Fruit fly (Drosophila melanogaster) whole organism, wandering third instar larva: ENCODE data around the gene Ssu72.

Experiments
- CG32264 ChIP-seq: fragments of 200-800 bp; sonication (Bioruptor generic); optimal IDR thresholded peaks from 2 replicates; lab custom pipeline; 2016; ENCODE audit warnings: missing biosample characterization, missing genetic modification characterization
- Dfd ChIP-seq: fragments of >200 bp; optimal IDR thresholded peaks from 2 replicates; lab custom pipeline; 2017; ENCODE audit warnings: missing biosample characterization, missing genetic modification characterization
- HLH106 ChIP-seq: fragments of 200-800 bp; optimal IDR thresholded peaks from 3 replicates; lab custom pipeline; 2019; ENCODE audit warnings: missing biosample characterization, mild to moderate bottlenecking, missing genetic modification characterization, moderate library complexity
- Mio ChIP-seq: sonication (Bioruptor generic); optimal IDR thresholded peaks from 2 replicates; lab custom pipeline; 2016; ENCODE audit warnings: missing biosample characterization, missing genetic modification characterization
- N ChIP-seq: fragments of >200 bp; optimal IDR thresholded peaks from 2 replicates; lab custom pipeline; 2018; ENCODE audit warnings: missing biosample characterization, missing external identifiers, missing genetic modification characterization
- Sp1 ChIP-seq: fragments of 200-800 bp; sonication (Bioruptor generic); optimal IDR thresholded peaks from 3 replicates; lab custom pipeline; 2019; ENCODE audit warnings: missing biosample characterization, mild to moderate bottlenecking, missing genetic modification characterization, moderate library complexity
- dsf ChIP-seq: sonication (Bioruptor generic); optimal IDR thresholded peaks from 2 replicates; lab custom pipeline; 2016; ENCODE audit warnings: missing biosample characterization, missing genetic modification characterization, borderline replicate concordance
- lola ChIP-seq: fragments of >200 bp; optimal IDR thresholded peaks from 2 replicates; lab custom pipeline; 2017; ENCODE audit warnings: missing biosample characterization, missing genetic modification characterization
- rgr ChIP-seq: fragments of 200-800 bp; sonication (Bioruptor generic); optimal IDR thresholded peaks from 3 replicates; lab custom pipeline; 2016; ENCODE audit warnings: missing biosample characterization, mild to moderate bottlenecking, missing genetic modification characterization
- sv ChIP-seq: fragments of 200-800 bp; sonication (Bioruptor generic); optimal IDR thresholded peaks from 3 replicates; lab custom pipeline; 2016; ENCODE audit warnings: missing biosample characterization, missing genetic modification characterization
- tai ChIP-seq: sonication (Bioruptor generic); optimal IDR thresholded peaks from 2 replicates; lab custom pipeline; 2016; ENCODE audit warnings: missing biosample characterization, missing genetic modification characterization

Ssu72 gene

DNA sequence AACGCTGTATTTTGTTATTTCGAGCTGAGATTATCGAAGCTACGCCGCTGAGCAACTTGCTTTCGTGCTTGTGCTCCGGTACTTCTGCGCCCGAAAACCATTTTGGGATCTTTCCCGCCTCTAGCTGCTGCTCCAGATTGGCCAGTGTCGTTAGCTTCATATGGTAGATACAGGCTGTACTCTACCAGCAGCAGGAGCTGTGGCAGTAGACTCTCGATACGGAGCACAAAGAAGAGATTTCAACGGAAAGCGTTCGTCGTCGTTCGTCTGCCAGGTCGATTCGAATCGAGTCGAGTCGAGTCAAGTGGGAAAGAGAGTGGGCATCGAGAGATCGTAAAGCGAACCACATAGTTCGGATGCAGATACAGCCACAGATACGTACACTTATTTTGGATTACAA, 50.5 kb downstream of the Ssu72 start:
- TF ChIP-seq lola (GFP tag; lab: Kevin White, UChicago) (no peak), dsf (GFP tag; lab: Kevin White, UChicago) (no peak), CG32264 (GFP tag; lab: Kevin White, UChicago) (no peak), tai (GFP tag; lab: Kevin White, UChicago) (no peak), Sp1 (GFP tag; lab: Kevin White, UChicago) (no peak), HLH106 (tag; lab: Kevin White, UChicago) (no peak), rgr (no peak), Dfd (no peak), Mio (no peak), N (no peak), sv (GFP tag; lab: Kevin White, UChicago) (no peak)
